Fruit fly (Drosophila melanogaster) whole organism, adult: Measurements from ENCODE around the gene mib1.

ENCODE experiments used
- CG11617 ChIP-seq: fragments of 200-800 bp; sonication (Bioruptor generic); optimal IDR thresholded peaks from 2 replicates; lab custom pipeline; 2017; ENCODE audit warnings: mild to moderate bottlenecking, missing biosample characterization, missing genetic modification reagents, missing genetic modification characterization
- CG12768 ChIP-seq: fragments of 200-800 bp; sonication (Bioruptor generic); optimal IDR thresholded peaks from 2 replicates; lab custom pipeline; 2017; ENCODE audit warnings: missing biosample characterization, missing genetic modification characterization, mild to moderate bottlenecking, moderate library complexity, missing genetic modification reagents
- CG5204 ChIP-seq: fragments of 200-800 bp; sonication (Bioruptor generic); optimal IDR thresholded peaks from 2 replicates; lab custom pipeline; 2016; ENCODE audit warnings: missing biosample characterization, missing genetic modification characterization
- CG7101 ChIP-seq: fragments of 200-800 bp; sonication (Bioruptor generic); optimal IDR thresholded peaks from 2 replicates; lab custom pipeline; 2018; ENCODE audit warnings: missing biosample characterization, mild to moderate bottlenecking, missing genetic modification characterization, moderate library complexity
- Clk ChIP-seq: fragments of 200-800 bp; sonication (Bioruptor generic); optimal IDR thresholded peaks from 2 replicates; lab custom pipeline; 2017; ENCODE audit warnings: missing biosample characterization, missing genetic modification characterization
- Crg-1 ChIP-seq: fragments of 200-800 bp; sonication (Bioruptor generic); optimal IDR thresholded peaks from 2 replicates; lab custom pipeline; 2016; ENCODE audit warnings: missing biosample characterization, missing genetic modification characterization
- Mnt ChIP-seq: fragments of 200-800 bp; sonication (Bioruptor generic); optimal IDR thresholded peaks from 2 replicates; lab custom pipeline; 2016; ENCODE audit warnings: missing biosample characterization, mild to moderate bottlenecking, missing genetic modification characterization
- bab1 ChIP-seq: fragments of 200-800 bp; sonication (Bioruptor generic); optimal IDR thresholded peaks from 3 replicates; lab custom pipeline; 2019; ENCODE audit warnings: missing biosample characterization, mild to moderate bottlenecking, missing genetic modification characterization, moderate library complexity
- cic ChIP-seq: fragments of 200-800 bp; sonication (Bioruptor generic); optimal IDR thresholded peaks from 2 replicates; lab custom pipeline; 2017; ENCODE audit warnings: missing biosample characterization, mild to moderate bottlenecking, missing genetic modification characterization, moderate library complexity
- cnc ChIP-seq, 2 experiments: fragments of >200 bp; optimal IDR thresholded peaks; 2 replicates each; lab custom pipeline; 2017
- kay ChIP-seq: fragments of 200-800 bp; sonication (Bioruptor generic); peaks from one replicate; lab custom pipeline; 2016; ENCODE audit warnings: missing biosample characterization, missing genetic modification characterization, borderline replicate concordance
- pad ChIP-seq: fragments of 200-800 bp; sonication (Bioruptor generic); optimal IDR thresholded peaks from 3 replicates; lab custom pipeline; 2017; ENCODE audit warnings: missing biosample characterization, missing genetic modification characterization, mild to moderate bottlenecking, moderate library complexity, missing genetic modification reagents
- tj ChIP-seq: fragments of 200-800 bp; sonication (Bioruptor generic); optimal IDR thresholded peaks from 3 replicates; lab custom pipeline; 2017; ENCODE audit warnings: missing biosample characterization, mild to moderate bottlenecking, missing genetic modification characterization, moderate library complexity

DNA sequence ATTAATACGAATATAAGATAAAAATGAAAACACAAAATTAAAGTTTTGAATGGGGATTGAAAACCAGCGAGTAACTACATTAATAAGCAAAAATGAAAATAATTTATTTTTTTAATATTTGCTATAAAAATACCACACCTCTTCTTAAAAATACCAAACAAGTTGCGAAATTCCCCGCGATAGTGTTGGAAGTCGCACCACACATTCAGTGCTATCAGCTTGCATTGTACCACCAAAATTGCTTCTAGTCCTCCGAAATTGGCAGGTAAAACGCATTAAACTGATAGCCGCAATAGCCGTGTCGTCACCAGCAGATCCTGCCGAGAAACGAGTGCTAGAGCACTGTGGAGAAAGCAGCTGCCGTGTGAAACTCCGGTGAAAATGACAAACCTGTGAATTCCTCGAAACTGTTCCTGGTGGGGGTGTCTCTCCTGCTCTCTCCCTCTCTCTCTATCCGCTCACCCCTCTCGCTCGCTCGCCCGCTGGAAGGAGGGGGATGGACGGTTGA is 23.5 kb downstream of the mib1 start, which contains the start of gene Hip14:
- TF ChIP-seq kay (GFP tag; lab: Kevin White, UChicago) (no peak), CG7101 (tag; lab: Kevin White, UChicago) (peak; percentile 58), CG11617 (GFP tag; lab: Kevin White, UChicago) (peak; percentile 51), cic (GFP tag; lab: Kevin White, UChicago) (peak; percentile 16), CG5204 (GFP tag; lab: Kevin White, UChicago) (no peak), tj (GFP tag; lab: Kevin White, UChicago) (no peak), bab1 (GFP tag; lab: Kevin White, UChicago) (peak; percentile 11), pad (GFP tag; lab: Kevin White, UChicago) (peak; percentile 95), CG12768 (peak; percentile 65), Crg-1 (peak; percentile 10), Clk (GFP tag; lab: Kevin White, UChicago) (no peak), Mnt (GFP tag; lab: Kevin White, UChicago) (no peak), cnc (optimal IDR thresholded peaks at IDR 0.05; lab: Kevin White, UChicago) (no peak)
